Worm (Caenorhabditis elegans) whole organism, L1 larva: ENCODE results near the gene pho-6.

ENCODE experiments used
- C34B4.2 ChIP-seq: sonication (generic microtip); optimal IDR thresholded peaks from 2 replicates; lab custom pipeline; 2017; ENCODE audit warnings: mild to moderate bottlenecking, missing genetic modification characterization, missing compliant biosample characterization
- F16B12.6 ChIP-seq: fragments of 150-350 bp; optimal IDR thresholded peaks from 2 replicates; lab custom pipeline; 2014; ENCODE audit warnings: missing biosample characterization, missing genetic modification characterization
- Y116A8C.19 ChIP-seq: sonication (generic microtip); optimal IDR thresholded peaks from 2 replicates; lab custom pipeline; 2016; ENCODE audit warnings: missing compliant biosample characterization, missing genetic modification characterization, borderline replicate concordance
- aha-1 ChIP-seq: fragments of 150-350 bp; optimal IDR thresholded peaks from 2 replicates; lab custom pipeline; 2014; ENCODE audit warnings: missing biosample characterization, missing genetic modification characterization
- alr-1 ChIP-seq: fragments of 200-800 bp; sonication (Bioruptor generic); optimal IDR thresholded peaks from 2 replicates; lab custom pipeline; 2018; ENCODE audit warnings: borderline replicate concordance, mild to moderate bottlenecking, missing genetic modification characterization, missing compliant biosample characterization
- ceh-82 ChIP-seq, 3 experiments: fragments of 150-350 bp in 1 of 3; sonication (generic microtip) in 2 of 3; optimal IDR thresholded peaks; 2 replicates each; lab custom pipeline; 2014 to 2017; ENCODE audit warnings: missing biosample characterization in 3 of 3, missing genetic modification characterization in 3 of 3
- ceh-88 ChIP-seq: fragments of 200-800 bp; sonication (Bioruptor generic); IDR thresholded peaks from 2 replicates; pipeline ENCODE4 v1.3.6; 2022; ENCODE audit warnings: missing genetic modification characterization, missing compliant biosample characterization
- dpl-1 ChIP-seq, 3 experiments: fragments of 150-350 bp in 2 of 3; sonication (generic microtip) in 1 of 3; optimal IDR thresholded peaks; 2 replicates each; lab custom pipeline; 2014 to 2017; ENCODE audit warnings: missing biosample characterization in 3 of 3, missing genetic modification characterization in 3 of 3, missing genetic modification reagents in 3 of 3
- dsc-1 ChIP-seq: sonication (generic microtip); optimal IDR thresholded peaks from 2 replicates; lab custom pipeline; 2016; ENCODE audit warnings: mild to moderate bottlenecking, missing genetic modification characterization, missing compliant biosample characterization
- efl-1 ChIP-seq, 4 experiments: fragments of 150-350 bp; optimal IDR thresholded peaks in 3 of 4; peaks in 1 of 4; 1 replicate in 1 of 4; 2 replicates in 3 of 4; lab custom pipeline; 2014; ENCODE audit warnings: missing biosample characterization in 2 of 4, missing genetic modification characterization in 2 of 4, missing genetic modification reagents in 2 of 4
- efl-3 ChIP-seq: fragments of 200-800 bp; sonication (Bioruptor generic); optimal IDR thresholded peaks from 2 replicates; lab custom pipeline; 2018; ENCODE audit warnings: mild to moderate bottlenecking, missing genetic modification characterization, missing compliant biosample characterization
- fkh-10 ChIP-seq: sonication (generic microtip); optimal IDR thresholded peaks from 2 replicates; lab custom pipeline; 2017; ENCODE audit warnings: missing biosample characterization, missing genetic modification reagents, missing genetic modification characterization
- fkh-4 ChIP-seq: sonication (generic microtip); optimal IDR thresholded peaks from 2 replicates; lab custom pipeline; 2016; ENCODE audit warnings: missing compliant biosample characterization, missing genetic modification characterization, borderline replicate concordance
- fkh-8 ChIP-seq: sonication (generic microtip); optimal IDR thresholded peaks from 2 replicates; lab custom pipeline; 2016; ENCODE audit warnings: mild to moderate bottlenecking, missing genetic modification characterization, missing compliant biosample characterization
- hlh-4 ChIP-seq: sonication (generic microtip); optimal IDR thresholded peaks from 2 replicates; lab custom pipeline; 2016; ENCODE audit warnings: mild to moderate bottlenecking, missing genetic modification characterization, missing compliant biosample characterization
- hpl-2 ChIP-seq: fragments of 150-350 bp; optimal IDR thresholded peaks from 2 replicates; lab custom pipeline; 2014; ENCODE audit warnings: missing biosample characterization, missing genetic modification reagents, missing genetic modification characterization
- lin-39 ChIP-seq: fragments of 150-350 bp; optimal IDR thresholded peaks from 2 replicates; lab custom pipeline; 2014; ENCODE audit warnings: missing biosample characterization, missing genetic modification reagents, missing genetic modification characterization
- lir-3 ChIP-seq: sonication (generic microtip); optimal IDR thresholded peaks from 2 replicates; lab custom pipeline; 2016; ENCODE audit warnings: mild to moderate bottlenecking, missing genetic modification characterization, moderate library complexity, missing compliant biosample characterization; ENCODE audit not compliant: poor library complexity
- mdl-1 ChIP-seq, 2 experiments: fragments of 150-350 bp; optimal IDR thresholded peaks; 2 replicates each; lab custom pipeline; 2014 to 2017; ENCODE audit warnings: missing biosample characterization in 2 of 2, missing genetic modification characterization in 2 of 2, inconsistent platforms in 1 of 2
- mep-1 ChIP-seq: fragments of 150-350 bp; optimal IDR thresholded peaks from 2 replicates; lab custom pipeline; 2014; ENCODE audit warnings: missing biosample characterization, missing genetic modification characterization
- nhr-11 ChIP-seq: fragments of 150-350 bp; optimal IDR thresholded peaks from 2 replicates; lab custom pipeline; 2014; ENCODE audit warnings: missing biosample characterization, missing genetic modification characterization
- nhr-19 ChIP-seq: fragments of 200-800 bp; sonication (Bioruptor generic); conservative IDR thresholded peaks from 2 replicates; pipeline ENCODE4 v1.3.6; 2022; ENCODE audit warnings: missing genetic modification characterization, missing compliant biosample characterization
- nhr-20 ChIP-seq: sonication (generic microtip); optimal IDR thresholded peaks from 2 replicates; lab custom pipeline; 2016; ENCODE audit warnings: mild to moderate bottlenecking, missing genetic modification characterization, missing compliant biosample characterization
- nhr-237 ChIP-seq: fragments of 150-350 bp; optimal IDR thresholded peaks from 2 replicates; lab custom pipeline; 2014; ENCODE audit warnings: missing biosample characterization, missing genetic modification characterization
- nhr-28 ChIP-seq: fragments of 150-350 bp; optimal IDR thresholded peaks from 2 replicates; lab custom pipeline; 2014; ENCODE audit warnings: missing biosample characterization, missing genetic modification characterization
- nhr-71 ChIP-seq: sonication (generic microtip); optimal IDR thresholded peaks from 2 replicates; lab custom pipeline; 2016; ENCODE audit warnings: mild to moderate bottlenecking, missing genetic modification characterization, moderate library complexity, missing compliant biosample characterization
- nhr-84 ChIP-seq: sonication (generic microtip); optimal IDR thresholded peaks from 2 replicates; lab custom pipeline; 2017; ENCODE audit warnings: missing biosample characterization, missing genetic modification characterization
- nhr-85 ChIP-seq: sonication (generic microtip); peaks from one replicate; lab custom pipeline; 2016; ENCODE audit warnings: missing genetic modification characterization, inconsistent platforms, missing compliant biosample characterization
- nhr-90 ChIP-seq: sonication (generic microtip); optimal IDR thresholded peaks from 2 replicates; lab custom pipeline; 2016; ENCODE audit warnings: mild to moderate bottlenecking, missing genetic modification characterization, missing compliant biosample characterization; ENCODE audit not compliant: poor library complexity
- pax-3 ChIP-seq: fragments of 200-800 bp; sonication (Bioruptor generic); optimal IDR thresholded peaks from 2 replicates; lab custom pipeline; 2018; ENCODE audit warnings: mild to moderate bottlenecking, missing genetic modification characterization, moderate library complexity, missing compliant biosample characterization
- rnt-1 ChIP-seq: sonication (generic microtip); optimal IDR thresholded peaks from 2 replicates; lab custom pipeline; 2016; ENCODE audit warnings: mild to moderate bottlenecking, missing genetic modification characterization, moderate library complexity, missing compliant biosample characterization
- skn-1 ChIP-seq: fragments of 150-350 bp; optimal IDR thresholded peaks from 2 replicates; lab custom pipeline; 2014; ENCODE audit warnings: missing biosample characterization, missing genetic modification characterization
- sox-4 ChIP-seq: sonication (generic microtip); optimal IDR thresholded peaks from 2 replicates; lab custom pipeline; 2016; ENCODE audit warnings: missing genetic modification characterization, missing compliant biosample characterization
- swsn-7 ChIP-seq: sonication (generic microtip); optimal IDR thresholded peaks from 2 replicates; lab custom pipeline; 2016; ENCODE audit warnings: missing genetic modification characterization, missing compliant biosample characterization
- tbx-2 ChIP-seq: sonication (generic microtip); optimal IDR thresholded peaks from 2 replicates; lab custom pipeline; 2016; ENCODE audit warnings: missing genetic modification characterization, missing compliant biosample characterization
- unc-30 ChIP-seq: sonication (generic microtip); optimal IDR thresholded peaks from 2 replicates; lab custom pipeline; 2017; ENCODE audit warnings: missing biosample characterization, missing genetic modification characterization
- unc-62 ChIP-seq: fragments of 150-350 bp; optimal IDR thresholded peaks from 2 replicates; lab custom pipeline; 2014; ENCODE audit warnings: missing biosample characterization, missing genetic modification reagents, missing genetic modification characterization
- unc-86 ChIP-seq: sonication (generic microtip); optimal IDR thresholded peaks from 2 replicates; lab custom pipeline; 2016; ENCODE audit warnings: missing genetic modification characterization, missing compliant biosample characterization
- unc-98 ChIP-seq: fragments of 200-800 bp; sonication (Bioruptor generic); IDR thresholded peaks from 2 replicates; pipeline ENCODE4 v1.3.6; 2022; ENCODE audit warnings: missing genetic modification characterization, missing compliant biosample characterization
- vab-15 ChIP-seq: sonication (generic microtip); optimal IDR thresholded peaks from 2 replicates; lab custom pipeline; 2017; ENCODE audit warnings: missing genotype, mild to moderate bottlenecking, missing genetic modification characterization, missing compliant biosample characterization
- zag-1 ChIP-seq: fragments of 150-350 bp; optimal IDR thresholded peaks from 2 replicates; lab custom pipeline; 2014; ENCODE audit warnings: missing biosample characterization, missing genetic modification characterization

The pho-6 gene

DNA sequence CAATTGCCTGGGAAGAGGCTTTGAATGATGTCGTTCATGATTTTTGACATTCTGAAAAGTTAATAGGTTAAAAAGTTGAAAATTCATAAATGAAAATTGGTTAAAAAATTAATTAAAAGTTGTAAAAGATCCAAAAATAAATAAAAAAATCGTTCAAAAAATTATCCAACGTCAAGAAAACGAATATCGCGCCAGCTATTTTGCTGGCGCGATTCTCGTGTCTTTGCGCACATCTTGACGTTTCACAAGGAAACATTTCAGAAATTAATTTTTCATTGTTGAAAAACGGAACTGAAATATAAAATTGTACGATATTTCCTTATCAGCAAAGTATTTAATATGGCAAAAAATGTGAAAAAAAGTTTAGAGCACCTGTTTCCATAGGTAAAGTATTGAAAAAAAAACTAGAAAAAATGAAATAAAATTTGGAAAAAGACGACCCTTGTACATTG is 35.1 kb downstream of the pho-6 start, which contains the start of gene mpdu-1 (continued):
- TF ChIP-seq dpl-1 (GFP tag; optimal IDR thresholded peaks at IDR 0.05; lab: Kevin White, UChicago): peak; percentile 64 to 81 (median 75)
- TF ChIP-seq unc-98 (GFP tag; lab: Robert Waterston, UW): no peak
- TF ChIP-seq nhr-28 (tag; lab: Kevin White, UChicago): no peak
- TF ChIP-seq C34B4.2 (tag; lab: Kevin White, UChicago): no peak
- TF ChIP-seq ceh-88: no peak
- peak; percentile 79 for TF ChIP-seq swsn-7 (tag; lab: Kevin White, UChicago)
- peak; percentile 83 for TF ChIP-seq nhr-85 (tag; lab: Kevin White, UChicago)
- TF ChIP-seq fkh-8 (tag; lab: Kevin White, UChicago): peak; percentile 21
- TF ChIP-seq efl-3 (GFP tag; lab: Kevin White, UChicago): no peak
- TF ChIP-seq lin-39: peak; percentile 61
- peak; percentile 80 for TF ChIP-seq nhr-71
- no peak for TF ChIP-seq unc-30 (tag; lab: Kevin White, UChicago)
- peak; percentile 71 for TF ChIP-seq rnt-1 (tag; lab: Kevin White, UChicago)
- TF ChIP-seq nhr-11 (tag; lab: Kevin White, UChicago): no peak
- TF ChIP-seq tbx-2: peak; percentile 74
- TF ChIP-seq sox-4 (tag; lab: Kevin White, UChicago): peak; percentile 13
- TF ChIP-seq hlh-4 (tag; lab: Kevin White, UChicago): no peak
- no peak for TF ChIP-seq F16B12.6 (tag; lab: Kevin White, UChicago)
- no peak for TF ChIP-seq alr-1 (tag; lab: Kevin White, UChicago)
- TF ChIP-seq fkh-10 (GFP tag; lab: Kevin White, UChicago): peak; percentile 5
- TF ChIP-seq mdl-1 (tag; optimal IDR thresholded peaks at IDR 0.05; lab: Kevin White, UChicago): peak in 1 of 2 experiments; percentile 23
- TF ChIP-seq vab-15: no peak
- peak; percentile 65 for TF ChIP-seq nhr-90 (tag; lab: Kevin White, UChicago)
- peak; percentile 77 for TF ChIP-seq nhr-19 (GFP tag; lab: Robert Waterston, UW)
- TF ChIP-seq lir-3 (tag; lab: Kevin White, UChicago): no peak
- no peak for TF ChIP-seq zag-1 (tag; lab: Kevin White, UChicago)
- TF ChIP-seq hpl-2: no peak
- TF ChIP-seq ceh-82 (tag; optimal IDR thresholded peaks at IDR 0.05; lab: Kevin White, UChicago): peak; percentile 53 to 83 (median 58)
- TF ChIP-seq nhr-237 (tag; lab: Kevin White, UChicago): no peak
- TF ChIP-seq unc-62 (GFP tag; lab: Kevin White, UChicago): no peak
- no peak for TF ChIP-seq nhr-84 (tag; lab: Kevin White, UChicago)
- peak; percentile 78 for TF ChIP-seq nhr-20 (tag; lab: Kevin White, UChicago)
- no peak for TF ChIP-seq pax-3 (tag; lab: Kevin White, UChicago)
- peak; percentile 93 for TF ChIP-seq mep-1 (tag; lab: Kevin White, UChicago)
- peak; percentile 30 for TF ChIP-seq unc-86 (tag; lab: Kevin White, UChicago)
- TF ChIP-seq aha-1 (tag; lab: Kevin White, UChicago): no peak
- peak; percentile 22 for TF ChIP-seq skn-1 (tag; lab: Kevin White, UChicago)
- peak; percentile 71 for TF ChIP-seq dsc-1

DNA sequence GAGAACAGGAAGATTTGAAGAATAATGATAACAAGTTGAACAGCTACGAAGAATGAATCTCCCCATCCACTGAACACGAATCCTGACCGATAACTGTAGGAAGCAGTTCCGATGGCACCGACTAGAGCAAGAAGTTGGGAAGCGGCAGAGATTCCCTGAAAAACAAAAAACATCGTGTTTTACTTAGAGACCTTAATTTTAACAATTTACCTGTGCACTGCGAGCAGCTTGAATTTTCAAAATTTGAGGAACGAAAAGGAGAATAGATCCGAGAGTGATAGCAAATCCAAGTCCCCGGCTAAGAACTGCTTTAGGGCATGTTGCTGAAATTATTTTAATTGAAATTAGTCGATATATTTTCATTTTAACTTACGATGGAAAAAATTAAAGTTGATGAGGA is 35.6 kb downstream of the pho-6 start:
- TF ChIP-seq efl-1 (optimal IDR thresholded peaks at IDR 0.05; lab: Kevin White, UChicago): no peak
- TF ChIP-seq efl-1 (GFP tag; optimal IDR thresholded peaks at IDR 0.05 in 1 of 2; lab: Kevin White, UChicago): peak in 1 of 2 experiments; percentile 63
- TF ChIP-seq fkh-4 (tag; lab: Kevin White, UChicago): no peak

DNA sequence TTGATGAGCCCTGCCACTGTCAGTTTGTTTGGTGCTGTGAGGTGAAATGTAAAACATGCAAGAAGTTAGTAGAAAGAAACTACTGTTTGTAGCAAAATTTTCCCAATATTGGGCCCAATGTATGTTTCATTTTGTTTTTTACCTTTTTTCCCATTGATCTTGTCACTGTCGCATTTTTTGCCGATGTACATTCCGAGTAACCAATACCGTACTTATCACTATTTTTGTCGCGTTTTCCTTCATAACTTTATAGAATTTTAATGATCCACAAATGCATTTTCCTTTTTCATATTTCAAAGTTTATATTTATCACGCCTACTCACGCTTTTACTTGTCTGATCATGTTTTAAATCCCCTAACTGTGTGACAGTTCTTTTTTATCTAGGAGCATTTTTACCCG is 36.5 kb downstream of the pho-6 start:
- TF ChIP-seq efl-3 (GFP tag; lab: Kevin White, UChicago): no peak
- TF ChIP-seq Y116A8C.19 (tag; lab: Kevin White, UChicago): no peak
